Fruit fly (Drosophila melanogaster): ENCODE results near the gene SNF4Agamma.

Gene SNF4Agamma

DNA sequence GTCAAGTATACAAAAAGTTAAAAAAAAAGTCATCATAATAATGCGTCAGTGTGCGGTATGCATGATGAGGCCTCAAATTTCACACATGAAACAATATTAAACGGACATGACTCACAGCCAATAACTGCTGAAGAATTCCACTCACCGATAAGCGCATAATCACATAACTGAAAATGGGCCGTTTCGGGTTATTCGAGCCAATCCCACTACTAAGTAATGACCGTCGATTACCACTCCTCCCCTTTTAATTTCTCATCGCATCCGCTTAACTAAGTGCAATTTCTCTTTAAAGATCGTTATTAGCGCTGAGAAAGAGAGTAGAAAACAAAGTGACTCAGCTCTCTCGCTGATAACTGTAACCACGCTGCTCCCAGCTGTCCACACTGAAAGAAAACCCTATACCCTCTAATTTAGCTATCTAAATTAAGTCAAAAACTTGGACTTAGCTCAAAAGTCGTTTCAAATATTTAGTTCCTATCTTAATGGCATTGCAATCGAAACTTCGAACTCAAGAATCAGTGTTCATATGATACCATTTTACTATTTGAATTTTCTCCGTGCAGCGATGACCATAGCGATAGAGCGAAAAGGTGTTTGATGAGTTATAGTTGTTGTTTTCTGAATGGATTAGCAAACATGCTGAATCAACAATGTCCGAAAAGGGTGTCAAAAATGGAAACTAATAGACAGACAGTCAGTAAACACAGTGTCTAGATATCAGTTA lies 27.6 kb upstream of the SNF4Agamma start:
- peak; percentile 91 for TF ChIP-seq CG12391 (tag; optimal IDR thresholded peaks at IDR 0.05)
- peak; percentile 75 for TF ChIP-seq CG18011 (GFP tag; optimal IDR thresholded peaks at IDR 0.05)
- TF ChIP-seq HLH3B (GFP tag; IDR thresholded peaks at IDR 0.05) = peak; percentile 87
- TF ChIP-seq CG7786 (GFP tag; optimal IDR thresholded peaks at IDR 0.05) = peak; percentile 91
- peak; percentile 61 for TF ChIP-seq CG6272 (GFP tag; IDR thresholded peaks at IDR 0.05)
- TF ChIP-seq rib (GFP tag; IDR thresholded peaks at IDR 0.05) = peak; percentile 49; the same call in 1 of the 2 replicates
- TF ChIP-seq fd3F (GFP tag; optimal IDR thresholded peaks at IDR 0.05) = peak; percentile 77
- peak; percentile 94 for TF ChIP-seq CHES-1-like (GFP tag; optimal IDR thresholded peaks at IDR 0.05)
- no peak for TF ChIP-seq br (optimal IDR thresholded peaks at IDR 0.05)
- peak; percentile 88 for TF ChIP-seq grau (tag; optimal IDR thresholded peaks at IDR 0.05)
- peak; percentile 84 for TF ChIP-seq CG4707 (GFP tag; optimal IDR thresholded peaks at IDR 0.05)
- peak; percentile 94 for TF ChIP-seq ci (GFP tag; IDR thresholded peaks at IDR 0.05)
- no peak for TF ChIP-seq zen2 (GFP tag; IDR thresholded peaks at IDR 0.05; ENCODE audit: partially characterized antibody)
- peak; percentile 72; the same call in 3 of the 4 replicates for TF ChIP-seq Gug (GFP tag; IDR thresholded peaks at IDR 0.05)
- TF ChIP-seq so (GFP tag; IDR thresholded peaks at IDR 0.05) = peak; percentile 83
- peak; percentile 60 for TF ChIP-seq Oaz (GFP tag; IDR thresholded peaks at IDR 0.05)
- TF ChIP-seq CG14441 (GFP tag; IDR thresholded peaks at IDR 0.05) = peak; percentile 85
- TF ChIP-seq Nf-YA (GFP tag; IDR thresholded peaks at IDR 0.05) = peak; percentile 69
- TF ChIP-seq CG17568 (GFP tag; optimal IDR thresholded peaks at IDR 0.05) = peak; percentile 90
- TF ChIP-seq sug (tag; optimal IDR thresholded peaks at IDR 0.05) = peak; percentile 61
- peak; percentile 66 for TF ChIP-seq CG14965 (GFP tag; optimal IDR thresholded peaks at IDR 0.05; ENCODE audit: borderline replicate concordance)
- peak; percentile 36; the same call in 1 of the 2 replicates for TF ChIP-seq CG17612 (GFP tag; IDR thresholded peaks at IDR 0.05)
- peak; percentile 83 for TF ChIP-seq Camta (GFP tag; optimal IDR thresholded peaks at IDR 0.05)
- no peak for TF ChIP-seq pros (GFP tag; optimal IDR thresholded peaks at IDR 0.05)
- peak; percentile 83 for TF ChIP-seq Vsx1 (GFP tag; optimal IDR thresholded peaks at IDR 0.05)
- TF ChIP-seq CG6765 (GFP tag; optimal IDR thresholded peaks at IDR 0.05) = peak; percentile 42
- peak; percentile 81 for TF ChIP-seq CG3163 (GFP tag; optimal IDR thresholded peaks at IDR 0.05)
- TF ChIP-seq CG15514 (GFP tag; optimal IDR thresholded peaks at IDR 0.05) = peak; percentile 60
- peak; percentile 73 for TF ChIP-seq CG14667 (GFP tag; IDR thresholded peaks at IDR 0.05)
- peak; percentile 78 for TF ChIP-seq vfl (GFP tag; optimal IDR thresholded peaks at IDR 0.05)
- TF ChIP-seq CG7357 (GFP tag; IDR thresholded peaks at IDR 0.05) = peak; percentile 74
- no peak for TF ChIP-seq hkb (optimal IDR thresholded peaks at IDR 0.05)
- TF ChIP-seq hkb (GFP tag; IDR thresholded peaks at IDR 0.05) = peak; percentile 94
- peak; percentile 55 for TF ChIP-seq fd96Cb (tag; optimal IDR thresholded peaks at IDR 0.05)
- TF ChIP-seq slou (GFP tag; optimal IDR thresholded peaks at IDR 0.05) = peak; percentile 74
- TF ChIP-seq abd-A (tag; optimal IDR thresholded peaks at IDR 0.05) = no peak
- TF ChIP-seq lola (GFP tag; optimal IDR thresholded peaks at IDR 0.05) = peak in 1 of 3 experiments; percentile 73
- TF ChIP-seq Jarid2 (GFP tag; optimal IDR thresholded peaks at IDR 0.05) = no peak
- TF ChIP-seq dati (GFP tag; IDR thresholded peaks at IDR 0.05) = peak; percentile 77
- peak; percentile 24 to 91 for TF ChIP-seq bsh (GFP tag; optimal IDR thresholded peaks at IDR 0.05)
- peak; percentile 89 for TF ChIP-seq CG2875 (GFP tag; optimal IDR thresholded peaks at IDR 0.05)
- TF ChIP-seq Dek (tag; optimal IDR thresholded peaks at IDR 0.05) = peak; percentile 86
- TF ChIP-seq CG3838 (GFP tag; optimal IDR thresholded peaks at IDR 0.05) = peak; percentile 81
- TF ChIP-seq Hmr (GFP tag; optimal IDR thresholded peaks at IDR 0.05) = peak; percentile 90
- TF ChIP-seq CG12659 (GFP tag; optimal IDR thresholded peaks at IDR 0.05) = peak; percentile 86
- peak; percentile 67 for TF ChIP-seq TFAM (GFP tag; optimal IDR thresholded peaks at IDR 0.05)
- TF ChIP-seq hbn (GFP tag; IDR thresholded peaks at IDR 0.05; ENCODE audit: partially characterized antibody) = no peak
- TF ChIP-seq Sox102F (GFP tag; optimal IDR thresholded peaks at IDR 0.05) = peak; percentile 92
- TF ChIP-seq Hand (GFP tag; optimal IDR thresholded peaks at IDR 0.05) = peak; percentile 77
